Worm (Caenorhabditis elegans): Measurements from ENCODE around the gene F59B8.1.

DNA sequence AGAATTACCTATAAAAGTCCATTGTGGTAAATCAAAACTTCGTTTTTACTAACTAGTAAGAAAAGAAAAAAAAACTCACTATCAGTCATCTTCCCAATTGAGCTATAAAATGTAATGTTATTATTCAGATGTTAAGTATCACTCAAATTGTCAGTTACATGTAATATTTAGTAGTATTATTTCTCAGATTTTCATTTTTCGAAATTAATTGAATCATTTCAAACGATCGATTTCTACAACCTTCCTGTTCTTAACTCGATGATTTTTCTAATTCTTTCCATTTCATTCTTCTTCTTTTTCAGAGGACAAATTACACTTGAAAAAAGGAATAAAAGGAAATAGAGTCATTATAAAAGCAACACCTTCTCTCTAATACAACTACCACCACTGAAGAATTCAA is at the start of gene F59B8.1:
- TF ChIP-seq ama-1 (optimal IDR thresholded peaks at IDR 0.05), result no peak
- no peak for TF ChIP-seq ceh-9 (tag; optimal IDR thresholded peaks at IDR 0.05)
- TF ChIP-seq fkh-10 (GFP tag; optimal IDR thresholded peaks at IDR 0.05), result no peak
- no peak for TF ChIP-seq npax-4 (tag; optimal IDR thresholded peaks at IDR 0.05)
- TF ChIP-seq ceh-30 (tag; optimal IDR thresholded peaks at IDR 0.05), result no peak
- no peak for TF ChIP-seq zip-5 (tag; optimal IDR thresholded peaks at IDR 0.05)
- TF ChIP-seq ceh-14 (tag; optimal IDR thresholded peaks at IDR 0.05), result no peak
- TF ChIP-seq pag-3 (tag; optimal IDR thresholded peaks at IDR 0.05; ENCODE audit: borderline replicate concordance), result no peak
- TF ChIP-seq dve-1 (tag; optimal IDR thresholded peaks at IDR 0.05), result no peak

All from whole organism, late embryonic.